Worm (Caenorhabditis elegans) whole organism, L4/young adult: Measurements from ENCODE around the gene eif-3.B.

Source experiments
- dao-5 ChIP-seq: sonication (generic microtip); optimal IDR thresholded peaks from 2 replicates; lab custom pipeline; 2016; ENCODE audit warnings: missing genotype, missing genetic modification characterization, moderate library complexity, missing compliant biosample characterization
- him-1 ChIP-seq: sonication (generic microtip); optimal IDR thresholded peaks from 2 replicates; lab custom pipeline; 2016; ENCODE audit warnings: missing genotype, missing genetic modification reagents, missing genetic modification characterization, missing compliant biosample characterization

ce11 chrII:14790751-14791150, 4.5 kb upstream of the eif-3.B start, which contains the start of gene Y54E2A.10:
- TF ChIP-seq him-1 (no peak), dao-5 (no peak)
